Worm (Caenorhabditis elegans): ENCODE measurements around the gene nap-1.
A peak's percentile ranks its signal among the peaks of the same experiment; 100 is the strongest.

The nap-1 gene

DNA sequence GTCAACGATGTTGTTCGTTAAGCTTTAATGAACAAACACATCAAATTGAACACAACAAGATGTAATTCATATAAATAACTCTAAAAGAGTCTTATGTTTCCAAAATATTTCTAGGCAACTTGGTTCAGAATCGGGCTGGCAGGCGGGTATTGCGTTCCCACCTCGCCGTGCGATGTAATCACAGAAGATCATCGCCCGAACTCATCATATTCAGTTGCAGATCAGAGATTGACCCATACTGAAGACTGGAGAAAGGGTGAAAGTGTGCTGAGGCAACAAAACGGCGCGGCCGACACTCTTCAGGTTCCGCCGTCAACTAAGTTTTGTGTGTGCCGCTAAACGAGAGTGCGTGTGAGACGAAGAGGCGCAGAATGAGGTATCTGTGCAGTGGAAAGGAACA is 49.4 kb upstream of the nap-1 start (continued):
- TF ChIP-seq tlf-1 (GFP tag; optimal IDR thresholded peaks at IDR 0.05): peak; percentile 84
- TF ChIP-seq F57A8.1 (GFP tag; optimal IDR thresholded peaks at IDR 0.05): peak; percentile 55
- no peak for TF ChIP-seq ceh-79 (tag; optimal IDR thresholded peaks at IDR 0.05)
- TF ChIP-seq aptf-3 (GFP tag; IDR thresholded peaks at IDR 0.05): no peak
- 0 out of 2 replicates have a peak, but pooled peaks have one; percentile 18 for TF ChIP-seq F37B4.10 (GFP tag; IDR thresholded peaks at IDR 0.05)
- peak; percentile 34 for TF ChIP-seq F22D6.2 (tag; optimal IDR thresholded peaks at IDR 0.05)
- TF ChIP-seq cebp-2 (GFP tag; IDR thresholded peaks at IDR 0.05): peak; percentile 80; the same call in 1 of the 2 replicates
- peak; percentile 85 for TF ChIP-seq lin-54 (GFP tag; optimal IDR thresholded peaks at IDR 0.05)
- peak; percentile 95 for TF ChIP-seq ekl-4 (GFP tag; IDR thresholded peaks at IDR 0.05)
- TF ChIP-seq F52B5.7 (tag; optimal IDR thresholded peaks at IDR 0.05): peak; percentile 70
- TF ChIP-seq ztf-22 (GFP tag; optimal IDR thresholded peaks at IDR 0.05): peak; percentile 60
- TF ChIP-seq F23B12.7 (tag; optimal IDR thresholded peaks at IDR 0.05; ENCODE audit: insufficient read depth): peak; percentile 63
- TF ChIP-seq sea-2 (GFP tag; IDR thresholded peaks at IDR 0.05): no peak
- 0 out of 2 replicates have a peak, but pooled peaks have one; percentile 39 for TF ChIP-seq Y67H2A.10 (GFP tag; conservative IDR thresholded peaks at IDR 0.05)
- peak; percentile 66 for TF ChIP-seq K12H6.12 (tag; optimal IDR thresholded peaks at IDR 0.05)
- TF ChIP-seq dpff-1 (tag; optimal IDR thresholded peaks at IDR 0.05): no peak
- no peak for TF ChIP-seq hlh-26 (GFP tag; conservative IDR thresholded peaks at IDR 0.05)
- TF ChIP-seq ZK185.1 (tag; optimal IDR thresholded peaks at IDR 0.05; ENCODE audit: poor library complexity, severe bottlenecking): peak; percentile 85
- TF ChIP-seq Y95B8A.8 (GFP tag; IDR thresholded peaks at IDR 0.05): peak; percentile 70; the same call in 1 of the 2 replicates
- peak; percentile 71 for TF ChIP-seq egrh-3 (GFP tag; IDR thresholded peaks at IDR 0.05)
- TF ChIP-seq zfh-2 (GFP tag; conservative IDR thresholded peaks at IDR 0.05): no peak
- TF ChIP-seq xnd-1 (tag; optimal IDR thresholded peaks at IDR 0.05): peak; percentile 57
- peak; percentile 81 for TF ChIP-seq F33H1.4 (GFP tag; IDR thresholded peaks at IDR 0.05)
- TF ChIP-seq rec-8 (tag; optimal IDR thresholded peaks at IDR 0.05): peak in 1 of 2 experiments; percentile 20
- TF ChIP-seq nhr-120 (GFP tag; IDR thresholded peaks at IDR 0.05): no peak
- TF ChIP-seq F49E8.2 (tag; optimal IDR thresholded peaks at IDR 0.05; ENCODE audit: insufficient read depth): peak; percentile 92
- peak; percentile 26; the same call in 1 of the 2 replicates for TF ChIP-seq egl-44 (GFP tag; IDR thresholded peaks at IDR 0.05)
- 0 out of 2 replicates have a peak, but pooled peaks have one; percentile 16 for TF ChIP-seq Y79H2A.3 (GFP tag; conservative IDR thresholded peaks at IDR 0.05)
- peak; percentile 46 for TF ChIP-seq efl-1 (GFP tag; optimal IDR thresholded peaks at IDR 0.05)
- TF ChIP-seq T07F8.4 (tag; optimal IDR thresholded peaks at IDR 0.05): peak; percentile 66
- TF ChIP-seq snpc-1.1 (tag; optimal IDR thresholded peaks at IDR 0.05; ENCODE audit: insufficient read depth): peak; percentile 99
- TF ChIP-seq ceh-40 (GFP tag; IDR thresholded peaks at IDR 0.05): no peak
- TF ChIP-seq C06A6.2 (GFP tag; conservative IDR thresholded peaks at IDR 0.05): 0 out of 2 replicates have a peak, but pooled peaks have one; percentile 25
- no peak for TF ChIP-seq let-526 (GFP tag; IDR thresholded peaks at IDR 0.05)
- TF ChIP-seq sdz-38 (tag; optimal IDR thresholded peaks at IDR 0.05): no peak
- TF ChIP-seq fkh-3 (tag; optimal IDR thresholded peaks at IDR 0.05): peak; percentile 59
- peak; percentile 72 for TF ChIP-seq ama-1 (optimal IDR thresholded peaks at IDR 0.05)
- TF ChIP-seq ama-1 (GFP tag; optimal IDR thresholded peaks at IDR 0.05): no peak
- TF ChIP-seq chd-7 (tag; optimal IDR thresholded peaks at IDR 0.05): peak; percentile 73
- peak; percentile 94 for TF ChIP-seq him-1 (tag; optimal IDR thresholded peaks at IDR 0.05)
- peak; percentile 95 for TF ChIP-seq nfyb-1 (GFP tag; IDR thresholded peaks at IDR 0.05)
- TF ChIP-seq attf-5 (GFP tag; optimal IDR thresholded peaks at IDR 0.05): peak; percentile 57
- peak; percentile 38 for TF ChIP-seq ztf-3 (GFP tag; optimal IDR thresholded peaks at IDR 0.05)
- no peak for TF ChIP-seq mel-28 (tag; optimal IDR thresholded peaks at IDR 0.05; ENCODE audit: borderline replicate concordance)
- TF ChIP-seq Y53G8AR.9 (GFP tag; conservative IDR thresholded peaks at IDR 0.05): peak; percentile 87
- peak; percentile 53; the same call in 1 of the 2 replicates for TF ChIP-seq lir-1 (GFP tag; conservative IDR thresholded peaks at IDR 0.05)
- no peak for TF ChIP-seq ceh-27 (GFP tag; optimal IDR thresholded peaks at IDR 0.05)
- no peak for TF ChIP-seq T26A5.8 (tag; optimal IDR thresholded peaks at IDR 0.05)

All from whole organism, young adult.